Fruit fly (Drosophila melanogaster) whole organism, embryonic: ENCODE results near the gene ens.

ENCODE experiments used
- Antp ChIP-seq: fragments of 200-800 bp; sonication (Bioruptor generic); optimal IDR thresholded peaks from 3 replicates; lab custom pipeline; 2016; ENCODE audit warnings: missing biosample characterization, missing genetic modification characterization
- Atf3 ChIP-seq: fragments of 200-800 bp; sonication (Bioruptor generic); optimal IDR thresholded peaks from 3 replicates; lab custom pipeline; 2016; ENCODE audit warnings: missing biosample characterization, missing genetic modification characterization
- CG11085 ChIP-seq: fragments of 200-800 bp; sonication (Bioruptor generic); IDR thresholded peaks from 2 replicates; pipeline ENCODE4 v1.3.6; 2022; ENCODE audit warnings: missing biosample characterization, missing genetic modification characterization
- CG11247 ChIP-seq: fragments of 200-800 bp; sonication (Bioruptor generic); IDR thresholded peaks from 2 replicates; pipeline ENCODE4 v1.3.6; 2022; ENCODE audit warnings: missing biosample characterization, missing genetic modification characterization
- CG11696 ChIP-seq: fragments of 200-800 bp; sonication (Bioruptor generic); IDR thresholded peaks from 2 replicates; pipeline ENCODE4 v1.3.6; 2022; ENCODE audit warnings: missing biosample characterization, missing genetic modification characterization
- CG12659 ChIP-seq: fragments of 200-800 bp; sonication (Bioruptor generic); optimal IDR thresholded peaks from 3 replicates; lab custom pipeline; 2017; ENCODE audit warnings: mild to moderate bottlenecking, missing biosample characterization, missing genetic modification reagents, missing genetic modification characterization
- CG13287 ChIP-seq: fragments of 200-800 bp; sonication (Bioruptor generic); IDR thresholded peaks from 2 replicates; pipeline ENCODE4 v1.3.6; 2022; ENCODE audit warnings: missing biosample characterization, missing genetic modification characterization; ENCODE audit not compliant: partially characterized antibody
- CG15601 ChIP-seq: fragments of 200-800 bp; sonication (Bioruptor generic); optimal IDR thresholded peaks from 3 replicates; lab custom pipeline; 2019; ENCODE audit warnings: missing biosample characterization, mild to moderate bottlenecking, missing genetic modification characterization, moderate library complexity
- CG18011 ChIP-seq: fragments of 200-800 bp; sonication (Bioruptor generic); optimal IDR thresholded peaks from 2 replicates; lab custom pipeline; 2017; ENCODE audit warnings: missing biosample characterization, missing genetic modification characterization, mild to moderate bottlenecking, moderate library complexity, missing genotype
- CG2116 ChIP-seq: fragments of 200-800 bp; sonication (Bioruptor generic); optimal IDR thresholded peaks from 3 replicates; lab custom pipeline; 2018; ENCODE audit warnings: missing biosample characterization, mild to moderate bottlenecking, missing genetic modification characterization
- CG2875 ChIP-seq: fragments of 200-800 bp; sonication (Bioruptor generic); optimal IDR thresholded peaks from 2 replicates; lab custom pipeline; 2017; ENCODE audit warnings: missing biosample characterization, mild to moderate bottlenecking, missing genetic modification characterization, missing genetic modification reagents
- CG3995 ChIP-seq: fragments of 200-800 bp; sonication (Bioruptor generic); optimal IDR thresholded peaks from 3 replicates; lab custom pipeline; 2016; ENCODE audit warnings: missing biosample characterization, missing genetic modification characterization
- CG42726 ChIP-seq: fragments of 200-800 bp; sonication (Bioruptor generic); IDR thresholded peaks from 2 replicates; pipeline ENCODE4 v1.3.6; 2022; ENCODE audit warnings: missing biosample characterization, missing genetic modification characterization; ENCODE audit not compliant: partially characterized antibody
- CG43689 ChIP-seq: fragments of 200-800 bp; sonication (Bioruptor generic); IDR thresholded peaks from 2 replicates; pipeline ENCODE4 v1.3.6; 2022; ENCODE audit warnings: missing biosample characterization, missing genetic modification characterization
- CG5180 ChIP-seq: fragments of 200-800 bp; sonication (Bioruptor generic); optimal IDR thresholded peaks from 3 replicates; lab custom pipeline; 2017; ENCODE audit warnings: missing biosample characterization, missing genetic modification characterization, mild to moderate bottlenecking, moderate library complexity, missing genetic modification reagents
- CG6175 ChIP-seq: fragments of 200-800 bp; sonication (Bioruptor generic); IDR thresholded peaks from 3 replicates; pipeline ENCODE4 v1.3.6; 2022; ENCODE audit warnings: missing biosample characterization, missing genetic modification characterization
- CG6791 ChIP-seq: fragments of 200-800 bp; sonication (Bioruptor generic); IDR thresholded peaks from 3 replicates; pipeline ENCODE4 v1.3.6; 2022; ENCODE audit warnings: missing biosample characterization, missing genetic modification characterization; ENCODE audit not compliant: partially characterized antibody
- CG7357 ChIP-seq: fragments of 200-800 bp; sonication (Bioruptor generic); IDR thresholded peaks from 3 replicates; pipeline ENCODE4 v1.3.6; 2022; ENCODE audit warnings: missing biosample characterization, missing genetic modification characterization
- CG7839 ChIP-seq: fragments of 200-800 bp; sonication (Bioruptor generic); optimal IDR thresholded peaks from 3 replicates; lab custom pipeline; 2018; ENCODE audit warnings: missing biosample characterization, mild to moderate bottlenecking, missing genetic modification characterization, moderate library complexity
- CG8290 ChIP-seq, 3 experiments: fragments of 200-800 bp; sonication (Bioruptor generic); optimal IDR thresholded peaks; 2 replicates each; lab custom pipeline; 2016 to 2019; ENCODE audit warnings: missing biosample characterization in 3 of 3, missing genetic modification characterization in 3 of 3, mild to moderate bottlenecking in 2 of 3, moderate library complexity in 1 of 3
- Dbx ChIP-seq: fragments of 200-800 bp; sonication (Bioruptor generic); IDR thresholded peaks from 3 replicates; pipeline ENCODE4 v1.3.6; 2022; ENCODE audit warnings: missing biosample characterization, missing genetic modification characterization
- Eip74EF ChIP-seq, 2 experiments: fragments of 200-800 bp in 1 of 2; fragments of >200 bp in 1 of 2; sonication (Bioruptor generic) in 1 of 2; optimal IDR thresholded peaks; 2 replicates each; lab custom pipeline; 2017 to 2019; ENCODE audit warnings: missing biosample characterization in 2 of 2, missing genetic modification characterization in 2 of 2, mild to moderate bottlenecking in 1 of 2, moderate library complexity in 1 of 2
- HLH4C ChIP-seq: fragments of 200-800 bp; sonication (Bioruptor generic); IDR thresholded peaks from 3 replicates; pipeline ENCODE4 v1.3.6; 2022; ENCODE audit warnings: missing biosample characterization, missing genetic modification characterization; ENCODE audit not compliant: partially characterized antibody
- Med ChIP-seq: fragments of 200-800 bp; sonication (Bioruptor generic); peaks from one replicate; lab custom pipeline; 2016; ENCODE audit warnings: missing biosample characterization, missing genetic modification characterization, mild to moderate bottlenecking, inconsistent platforms, moderate library complexity
- Oli ChIP-seq: fragments of 200-800 bp; sonication (Bioruptor generic); optimal IDR thresholded peaks from 2 replicates; lab custom pipeline; 2018; ENCODE audit warnings: missing biosample characterization, mild to moderate bottlenecking, missing genetic modification characterization, moderate library complexity
- Six4 ChIP-seq: fragments of 200-800 bp; sonication (Bioruptor generic); optimal IDR thresholded peaks from 2 replicates; lab custom pipeline; 2016; ENCODE audit warnings: missing biosample characterization, missing genetic modification characterization
- Stat92E ChIP-seq, 3 experiments: fragments of >200 bp in 2 of 3; fragments of 200-800 bp in 1 of 3; sonication (Bioruptor generic) in 1 of 3; optimal IDR thresholded peaks; 2 replicates each; lab custom pipeline; 2017 to 2019; ENCODE audit warnings: missing biosample characterization in 3 of 3, missing genetic modification characterization in 3 of 3, mild to moderate bottlenecking in 1 of 3, moderate library complexity in 1 of 3
- bbx ChIP-seq: fragments of 200-800 bp; sonication (Bioruptor generic); IDR thresholded peaks from 2 replicates; pipeline ENCODE4 v1.3.6; 2022; ENCODE audit warnings: missing biosample characterization, missing genetic modification characterization; ENCODE audit not compliant: partially characterized antibody
- btn ChIP-seq: fragments of 200-800 bp; sonication (Bioruptor generic); optimal IDR thresholded peaks from 2 replicates; lab custom pipeline; 2016; ENCODE audit warnings: missing biosample characterization, missing genetic modification characterization
- chinmo ChIP-seq: fragments of 200-800 bp; sonication (Bioruptor generic); IDR thresholded peaks from 4 replicates; pipeline ENCODE4 v1.3.6; 2022; ENCODE audit warnings: missing biosample characterization, missing genetic modification characterization; ENCODE audit not compliant: partially characterized antibody
- cwo ChIP-seq: fragments of 200-800 bp; sonication (Bioruptor generic); optimal IDR thresholded peaks from 3 replicates; lab custom pipeline; 2017; ENCODE audit warnings: missing biosample characterization, missing genetic modification characterization, mild to moderate bottlenecking, moderate library complexity, missing genetic modification reagents
- ems ChIP-seq: fragments of 200-800 bp; sonication (Bioruptor generic); optimal IDR thresholded peaks from 3 replicates; lab custom pipeline; 2016; ENCODE audit warnings: missing biosample characterization, missing genetic modification characterization
- eve ChIP-seq, 2 experiments: fragments of >200 bp; optimal IDR thresholded peaks; 2 replicates each; lab custom pipeline; 2017; ENCODE audit warnings: missing biosample characterization in 2 of 2, missing genetic modification characterization in 2 of 2
- fd96Cb ChIP-seq: fragments of 200-800 bp; sonication (Bioruptor generic); optimal IDR thresholded peaks from 2 replicates; lab custom pipeline; 2018; ENCODE audit warnings: missing biosample characterization, mild to moderate bottlenecking, missing genetic modification characterization, moderate library complexity
- grn ChIP-seq: fragments of 200-800 bp; sonication (Bioruptor generic); optimal IDR thresholded peaks from 3 replicates; lab custom pipeline; 2017; ENCODE audit warnings: missing biosample characterization, missing genetic modification characterization
- hbn ChIP-seq: fragments of 200-800 bp; sonication (Bioruptor generic); IDR thresholded peaks from 2 replicates; pipeline ENCODE4 v1.3.6; 2022; ENCODE audit warnings: missing biosample characterization, missing genetic modification characterization; ENCODE audit not compliant: partially characterized antibody
- jumu ChIP-seq: fragments of 200-800 bp; sonication (Bioruptor generic); optimal IDR thresholded peaks from 3 replicates; lab custom pipeline; 2016; ENCODE audit warnings: missing biosample characterization, missing genetic modification characterization
- lbe ChIP-seq: fragments of 200-800 bp; sonication (Bioruptor generic); optimal IDR thresholded peaks from 2 replicates; lab custom pipeline; 2016; ENCODE audit warnings: missing biosample characterization, mild to moderate bottlenecking, missing genetic modification characterization
- lola ChIP-seq, 3 experiments: fragments of >200 bp in 2 of 3; fragments of 200-800 bp in 1 of 3; sonication (Bioruptor generic) in 1 of 3; optimal IDR thresholded peaks; 2 replicates each; lab custom pipeline; 2017 to 2019; ENCODE audit warnings: missing biosample characterization in 3 of 3, missing genetic modification characterization in 3 of 3, mild to moderate bottlenecking in 1 of 3, moderate library complexity in 1 of 3
- maf-S ChIP-seq: fragments of 200-800 bp; sonication (Bioruptor generic); optimal IDR thresholded peaks from 2 replicates; lab custom pipeline; 2016; ENCODE audit warnings: missing biosample characterization, missing genetic modification characterization
- pho ChIP-seq: fragments of 200-800 bp; sonication (Bioruptor generic); optimal IDR thresholded peaks from 2 replicates; lab custom pipeline; 2016; ENCODE audit warnings: missing biosample characterization, missing genetic modification characterization
- pros ChIP-seq: fragments of 200-800 bp; sonication (Bioruptor generic); optimal IDR thresholded peaks from 3 replicates; lab custom pipeline; 2019; ENCODE audit warnings: missing biosample characterization, mild to moderate bottlenecking, missing genetic modification characterization, moderate library complexity
- sob ChIP-seq: fragments of 200-800 bp; sonication (Bioruptor generic); IDR thresholded peaks from 2 replicates; pipeline ENCODE4 v1.3.6; 2022; ENCODE audit warnings: missing biosample characterization, missing genetic modification characterization
- stwl ChIP-seq: fragments of 200-800 bp; sonication (Bioruptor generic); optimal IDR thresholded peaks from 3 replicates; lab custom pipeline; 2018; ENCODE audit warnings: missing biosample characterization, mild to moderate bottlenecking, missing genetic modification characterization, moderate library complexity
- tap ChIP-seq: fragments of 200-800 bp; optimal IDR thresholded peaks from 3 replicates; lab custom pipeline; 2019; ENCODE audit warnings: missing biosample characterization, mild to moderate bottlenecking, missing genetic modification characterization, moderate library complexity
- unc-4 ChIP-seq: fragments of 200-800 bp; sonication (Bioruptor generic); IDR thresholded peaks from 2 replicates; pipeline ENCODE4 v1.3.6; 2022; ENCODE audit warnings: missing biosample characterization, missing genetic modification characterization; ENCODE audit not compliant: partially characterized antibody
- vvl ChIP-seq: fragments of 200-800 bp; sonication (Bioruptor generic); IDR thresholded peaks from 2 replicates; pipeline ENCODE4 v1.3.6; 2022; ENCODE audit warnings: missing biosample characterization, missing genetic modification characterization

ens gene

DNA sequence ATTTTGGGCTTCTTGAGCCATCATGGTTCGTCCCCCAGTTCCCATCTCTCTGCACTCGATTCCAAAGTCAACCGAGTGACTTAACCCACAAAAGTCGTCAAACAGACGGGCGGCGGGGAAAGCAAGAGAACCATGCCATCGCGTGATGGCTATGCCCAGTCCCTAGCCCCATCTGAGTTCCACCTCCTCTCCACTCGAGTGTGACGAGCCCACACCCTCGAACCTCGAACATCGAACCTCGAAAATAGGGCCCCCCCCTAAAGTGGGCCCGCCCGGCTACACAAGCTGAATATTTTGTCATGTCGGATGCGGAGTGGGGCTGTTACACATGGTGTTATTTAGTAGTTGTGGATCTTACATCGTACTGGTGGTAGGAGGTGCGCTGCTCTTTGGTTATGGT lies 37.8 kb downstream of the ens start (continued):
- TF ChIP-seq cwo (GFP tag; lab: Kevin White, UChicago) (peak; percentile 31), CG3995 (no peak), pros (GFP tag; lab: Kevin White, UChicago) (peak; percentile 55), CG42726 (GFP tag; lab: Robert Waterston, UW) (no peak), CG2116 (GFP tag; lab: Kevin White, UChicago) (no peak), CG43689 (no peak), chinmo (GFP tag; lab: Robert Waterston, UW) (0 out of 4 replicates have a peak, but pooled peaks have one; percentile 47), Six4 (GFP tag; lab: Kevin White, UChicago) (no peak), CG2875 (GFP tag; lab: Kevin White, UChicago) (no peak), CG18011 (GFP tag; lab: Kevin White, UChicago) (no peak), Dbx (GFP tag; lab: Robert Waterston, UW) (no peak), sob (no peak), CG15601 (tag; lab: Kevin White, UChicago) (no peak), pho (no peak), CG11696 (GFP tag; lab: Robert Waterston, UW) (no peak), jumu (GFP tag; lab: Kevin White, UChicago) (no peak), CG5180 (GFP tag; lab: Kevin White, UChicago) (peak; percentile 96), Med (GFP tag; lab: Kevin White, UChicago) (peak; percentile 80), CG7357 (GFP tag; lab: Robert Waterston, UW) (no peak), CG6791 (GFP tag; lab: Robert Waterston, UW) (no peak), btn (no peak)
- TF ChIP-seq, all 482 proteins: peak for 19

DNA sequence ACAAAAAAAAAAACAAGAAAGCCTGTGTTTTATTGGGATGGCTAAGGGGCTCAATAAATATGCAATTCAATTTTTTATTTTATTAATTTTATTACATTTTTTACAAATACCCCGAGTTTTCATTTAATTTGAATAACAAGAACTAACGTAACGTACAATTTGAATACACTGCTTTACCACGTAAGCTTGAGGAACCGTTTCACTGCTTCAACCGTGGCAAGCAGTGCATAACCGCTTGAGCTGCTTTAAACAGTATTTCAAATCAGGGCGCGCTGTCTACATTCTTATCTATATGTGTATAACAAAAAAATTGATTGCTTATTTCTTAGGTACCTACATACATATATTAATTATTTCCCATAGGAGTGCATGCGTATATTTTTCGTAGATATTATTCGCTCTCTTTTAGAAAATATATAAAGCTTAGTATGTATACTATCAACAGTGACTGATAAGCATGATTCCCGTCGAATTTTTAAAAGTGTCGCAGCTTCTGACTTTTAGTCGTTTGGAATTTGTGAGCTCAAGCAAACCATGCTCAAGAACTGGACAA lies 41.6 kb downstream of the ens start, which contains the start of gene CG14990:
Gene CG14990, plus strand, starts transcription at position 503 of the 553 bp plus-strand sequence.
- TF ChIP-seq CG12659 (GFP tag; lab: Kevin White, UChicago) (peak; percentile 25), CG7839 (tag; lab: Kevin White, UChicago) (peak; percentile 19), eve (GFP tag; optimal IDR thresholded peaks at IDR 0.05; lab: Kevin White, UChicago) (no peak), CG6175 (GFP tag; lab: Robert Waterston, UW) (no peak), stwl (tag; lab: Kevin White, UChicago) (peak; percentile 90), bbx (GFP tag; lab: Robert Waterston, UW) (0 out of 2 replicates have a peak, but pooled peaks have one; percentile 31), ems (GFP tag; lab: Kevin White, UChicago) (no peak), lola (GFP tag; optimal IDR thresholded peaks at IDR 0.05; lab: Kevin White, UChicago) (peak in 1 of 3 experiments; percentile 5), tap (tag; lab: Kevin White, UChicago) (peak; percentile 3), hbn (GFP tag; lab: Robert Waterston, UW) (no peak), Oli (tag; lab: Kevin White, UChicago) (no peak), Antp (no peak), fd96Cb (tag; lab: Kevin White, UChicago) (no peak), CG11085 (GFP tag; lab: Robert Waterston, UW) (no peak), maf-S (GFP tag; lab: Kevin White, UChicago) (no peak), vvl (peak; percentile 66; the same call in 1 of the 2 replicates), pros (GFP tag; lab: Kevin White, UChicago) (no peak), unc-4 (GFP tag; lab: Robert Waterston, UW) (no peak), Dbx (GFP tag; lab: Robert Waterston, UW) (0 out of 3 replicates have a peak, but pooled peaks have one; percentile 38), Eip74EF (GFP tag; optimal IDR thresholded peaks at IDR 0.05; lab: Kevin White, UChicago) (peak in 1 of 2 experiments; percentile 96), Stat92E (GFP tag; optimal IDR thresholded peaks at IDR 0.05; lab: Kevin White, UChicago) (peak in 1 of 3 experiments; percentile 53), lbe (no peak), CG8290 (GFP tag; optimal IDR thresholded peaks at IDR 0.05; lab: Kevin White, UChicago) (peak; percentile 46), CG8290 (tag; optimal IDR thresholded peaks at IDR 0.05; lab: Kevin White, UChicago) (peak in 1 of 2 experiments; percentile 56), Atf3 (GFP tag; lab: Kevin White, UChicago) (no peak), CG11247 (GFP tag; lab: Robert Waterston, UW) (no peak), HLH4C (GFP tag; lab: Robert Waterston, UW) (0 out of 3 replicates have a peak, but pooled peaks have one; percentile 19), CG13287 (GFP tag; lab: Robert Waterston, UW) (peak; percentile 39; the same call in 1 of the 2 replicates), grn (GFP tag; lab: Kevin White, UChicago) (peak; percentile 28)
